Fruit fly (Drosophila melanogaster) whole organism, embryonic: Measurements from ENCODE around the gene Acp32CD.

Experiments
- CG11398 ChIP-seq: fragments of 200-800 bp; sonication (Bioruptor generic); optimal IDR thresholded peaks from 2 replicates; lab custom pipeline; 2016; ENCODE audit warnings: missing biosample characterization, missing genetic modification characterization
- CG12104 ChIP-seq: fragments of 200-800 bp; sonication (Bioruptor generic); optimal IDR thresholded peaks from 3 replicates; lab custom pipeline; 2016; ENCODE audit warnings: missing biosample characterization, missing genetic modification characterization
- CG12659 ChIP-seq: fragments of 200-800 bp; sonication (Bioruptor generic); optimal IDR thresholded peaks from 3 replicates; lab custom pipeline; 2017; ENCODE audit warnings: mild to moderate bottlenecking, missing biosample characterization, missing genetic modification reagents, missing genetic modification characterization
- CG12942 ChIP-seq: fragments of 200-800 bp; sonication (Bioruptor generic); optimal IDR thresholded peaks from 3 replicates; lab custom pipeline; 2016; ENCODE audit warnings: missing biosample characterization, missing genetic modification characterization
- CG13287 ChIP-seq: fragments of 200-800 bp; sonication (Bioruptor generic); IDR thresholded peaks from 2 replicates; pipeline ENCODE4 v1.3.6; 2022; ENCODE audit warnings: missing biosample characterization, missing genetic modification characterization; ENCODE audit not compliant: partially characterized antibody
- CG14441 ChIP-seq: fragments of 200-800 bp; sonication (Bioruptor generic); IDR thresholded peaks from 2 replicates; pipeline ENCODE4 v1.3.6; 2022; ENCODE audit warnings: missing biosample characterization, missing genetic modification characterization
- CG15514 ChIP-seq: fragments of 200-800 bp; sonication (Bioruptor generic); optimal IDR thresholded peaks from 3 replicates; lab custom pipeline; 2017; ENCODE audit warnings: missing biosample characterization, missing genetic modification characterization, mild to moderate bottlenecking, moderate library complexity, missing genetic modification reagents
- CG15601 ChIP-seq: fragments of 200-800 bp; sonication (Bioruptor generic); optimal IDR thresholded peaks from 3 replicates; lab custom pipeline; 2019; ENCODE audit warnings: missing biosample characterization, mild to moderate bottlenecking, missing genetic modification characterization, moderate library complexity
- CG16815 ChIP-seq: fragments of 200-800 bp; sonication (Bioruptor generic); optimal IDR thresholded peaks from 3 replicates; lab custom pipeline; 2017; ENCODE audit warnings: missing biosample characterization, mild to moderate bottlenecking, missing genetic modification characterization
- CG17802 ChIP-seq: fragments of 200-800 bp; sonication (Bioruptor generic); optimal IDR thresholded peaks from 2 replicates; lab custom pipeline; 2018; ENCODE audit warnings: missing biosample characterization, mild to moderate bottlenecking, missing genetic modification characterization, moderate library complexity
- CG1832 ChIP-seq: fragments of 200-800 bp; sonication (Bioruptor generic); optimal IDR thresholded peaks from 2 replicates; lab custom pipeline; 2017; ENCODE audit warnings: missing biosample characterization, mild to moderate bottlenecking, missing genetic modification characterization, inconsistent platforms
- CG2116 ChIP-seq: fragments of 200-800 bp; sonication (Bioruptor generic); optimal IDR thresholded peaks from 3 replicates; lab custom pipeline; 2018; ENCODE audit warnings: missing biosample characterization, mild to moderate bottlenecking, missing genetic modification characterization
- CG30020 ChIP-seq: fragments of 200-800 bp; optimal IDR thresholded peaks from 2 replicates; lab custom pipeline; 2019; ENCODE audit warnings: missing biosample characterization, mild to moderate bottlenecking, missing genetic modification characterization, moderate library complexity
- CG31224 ChIP-seq: fragments of 200-800 bp; sonication (Bioruptor generic); IDR thresholded peaks from 2 replicates; pipeline ENCODE4 v1.3.6; 2022; ENCODE audit warnings: missing biosample characterization, missing genetic modification characterization
- CG3163 ChIP-seq: fragments of 200-800 bp; sonication (Bioruptor generic); optimal IDR thresholded peaks from 3 replicates; lab custom pipeline; 2016; ENCODE audit warnings: missing biosample characterization, missing genetic modification characterization
- CG32767 ChIP-seq: fragments of 200-800 bp; sonication (Bioruptor generic); IDR thresholded peaks from 2 replicates; pipeline ENCODE4 v1.3.6; 2022; ENCODE audit warnings: missing biosample characterization, missing genetic modification characterization
- CG32772 ChIP-seq: fragments of 200-800 bp; sonication (Bioruptor generic); IDR thresholded peaks from 2 replicates; pipeline ENCODE4 v1.3.6; 2022; ENCODE audit warnings: missing biosample characterization, missing genetic modification characterization
- CG6254 ChIP-seq: fragments of 200-800 bp; sonication (Bioruptor generic); optimal IDR thresholded peaks from 3 replicates; lab custom pipeline; 2017; ENCODE audit warnings: mild to moderate bottlenecking, missing biosample characterization, missing genetic modification reagents, missing genetic modification characterization
- CG8388 ChIP-seq: fragments of 200-800 bp; sonication (Bioruptor generic); optimal IDR thresholded peaks from 2 replicates; lab custom pipeline; 2019; ENCODE audit warnings: missing biosample characterization, mild to moderate bottlenecking, missing genetic modification characterization, moderate library complexity
- CG8924 ChIP-seq: fragments of 200-800 bp; optimal IDR thresholded peaks from 3 replicates; lab custom pipeline; 2019; ENCODE audit warnings: missing biosample characterization, mild to moderate bottlenecking, missing genetic modification characterization, moderate library complexity
- CG9797 ChIP-seq: fragments of 200-800 bp; sonication (Bioruptor generic); optimal IDR thresholded peaks from 3 replicates; lab custom pipeline; 2018; ENCODE audit warnings: missing biosample characterization, mild to moderate bottlenecking, missing genetic modification characterization
- Camta ChIP-seq: fragments of 200-800 bp; sonication (Bioruptor generic); optimal IDR thresholded peaks from 2 replicates; lab custom pipeline; 2016; ENCODE audit warnings: missing biosample characterization, missing genetic modification characterization
- D19A ChIP-seq: fragments of 200-800 bp; optimal IDR thresholded peaks from 3 replicates; lab custom pipeline; 2019; ENCODE audit warnings: missing biosample characterization, mild to moderate bottlenecking, missing genetic modification characterization, moderate library complexity
- Doc2 ChIP-seq: fragments of 200-800 bp; sonication (Bioruptor generic); IDR thresholded peaks from 2 replicates; pipeline ENCODE4 v1.3.6; 2022; ENCODE audit warnings: missing biosample characterization, missing genetic modification characterization
- Dref ChIP-seq: fragments of 200-800 bp; sonication (Bioruptor generic); IDR thresholded peaks from 2 replicates; pipeline ENCODE4 v1.3.6; 2022; ENCODE audit warnings: missing biosample characterization, missing genetic modification characterization
- Fer2 ChIP-seq: fragments of 200-800 bp; sonication (Bioruptor generic); optimal IDR thresholded peaks from 2 replicates; lab custom pipeline; 2018; ENCODE audit warnings: missing biosample characterization, mild to moderate bottlenecking, missing genetic modification characterization, moderate library complexity
- Hr51 ChIP-seq, 2 experiments: fragments of 200-800 bp; sonication (Bioruptor generic); optimal IDR thresholded peaks; 2 replicates in 1 of 2; 3 replicates in 1 of 2; lab custom pipeline; 2016 to 2018; ENCODE audit warnings: missing biosample characterization in 2 of 2, missing genetic modification characterization in 2 of 2, mild to moderate bottlenecking in 1 of 2, moderate library complexity in 1 of 2
- Myb ChIP-seq: fragments of 200-800 bp; sonication (Bioruptor generic); optimal IDR thresholded peaks from 2 replicates; lab custom pipeline; 2016; ENCODE audit warnings: missing biosample characterization, missing genetic modification characterization
- Pdp1 ChIP-seq, 2 experiments: fragments of 200-800 bp; sonication (Bioruptor generic); optimal IDR thresholded peaks; 3 replicates each; lab custom pipeline; 2016; ENCODE audit warnings: missing biosample characterization in 2 of 2, missing genetic modification characterization in 2 of 2, mild to moderate bottlenecking in 1 of 2, moderate library complexity in 1 of 2
- Ptx1 ChIP-seq: fragments of 200-800 bp; sonication (Bioruptor generic); IDR thresholded peaks from 2 replicates; pipeline ENCODE4 v1.3.6; 2022; ENCODE audit warnings: missing biosample characterization, missing genetic modification characterization
- TFAM ChIP-seq: fragments of 200-800 bp; sonication (Bioruptor generic); optimal IDR thresholded peaks from 2 replicates; lab custom pipeline; 2017; ENCODE audit warnings: missing biosample characterization, missing genetic modification characterization, inconsistent platforms
- Xbp1 ChIP-seq: fragments of 200-800 bp; sonication (Bioruptor generic); optimal IDR thresholded peaks from 3 replicates; lab custom pipeline; 2016; ENCODE audit warnings: missing biosample characterization, mild to moderate bottlenecking, missing genetic modification characterization
- ap ChIP-seq: fragments of 200-800 bp; sonication (Bioruptor generic); IDR thresholded peaks from 2 replicates; pipeline ENCODE4 v1.3.6; 2022; ENCODE audit warnings: missing biosample characterization, missing genetic modification characterization
- bsh ChIP-seq, 2 experiments: fragments of 200-800 bp; sonication (Bioruptor generic); optimal IDR thresholded peaks; 2 replicates each; lab custom pipeline; 2017 to 2018; ENCODE audit warnings: mild to moderate bottlenecking in 2 of 2, missing biosample characterization in 2 of 2, missing genetic modification characterization in 2 of 2, moderate library complexity in 1 of 2
- cg ChIP-seq: fragments of 200-800 bp; sonication (Bioruptor generic); optimal IDR thresholded peaks from 3 replicates; lab custom pipeline; 2019; ENCODE audit warnings: missing biosample characterization, mild to moderate bottlenecking, missing genetic modification characterization, moderate library complexity
- ci ChIP-seq: fragments of 200-800 bp; sonication (Bioruptor generic); IDR thresholded peaks from 3 replicates; pipeline ENCODE4 v1.3.6; 2022; ENCODE audit warnings: missing biosample characterization, missing genetic modification characterization
- dimm ChIP-seq: fragments of 200-800 bp; sonication (Bioruptor generic); IDR thresholded peaks from 2 replicates; pipeline ENCODE4 v1.3.6; 2022; ENCODE audit warnings: missing biosample characterization, missing genetic modification characterization
- emc ChIP-seq: fragments of 200-800 bp; sonication (Bioruptor generic); optimal IDR thresholded peaks from 2 replicates; lab custom pipeline; 2016; ENCODE audit warnings: missing biosample characterization, missing genetic modification characterization
- ftz-f1 ChIP-seq: fragments of 200-800 bp; sonication (Bioruptor generic); optimal IDR thresholded peaks from 2 replicates; lab custom pipeline; 2016; ENCODE audit warnings: missing biosample characterization, missing genetic modification characterization
- gem ChIP-seq: fragments of 200-800 bp; sonication (Bioruptor generic); optimal IDR thresholded peaks from 2 replicates; lab custom pipeline; 2019; ENCODE audit warnings: missing biosample characterization, mild to moderate bottlenecking, missing genetic modification characterization, moderate library complexity
- gro ChIP-seq: fragments of 200-800 bp; sonication (Bioruptor generic); optimal IDR thresholded peaks from 2 replicates; lab custom pipeline; 2016; ENCODE audit warnings: missing biosample characterization, missing genetic modification characterization
- ken ChIP-seq: fragments of 200-800 bp; sonication (Bioruptor generic); IDR thresholded peaks from 3 replicates; pipeline ENCODE4 v1.3.6; 2022; ENCODE audit warnings: missing biosample characterization, missing genetic modification characterization
- nerfin-2 ChIP-seq: fragments of 200-800 bp; sonication (Bioruptor generic); IDR thresholded peaks from 2 replicates; pipeline ENCODE4 v1.3.6; 2022; ENCODE audit warnings: missing biosample characterization, missing genetic modification characterization; ENCODE audit not compliant: partially characterized antibody
- oc ChIP-seq: fragments of 200-800 bp; sonication (Bioruptor generic); optimal IDR thresholded peaks from 2 replicates; lab custom pipeline; 2018; ENCODE audit warnings: missing biosample characterization, mild to moderate bottlenecking, missing genetic modification characterization, moderate library complexity
- onecut ChIP-seq: fragments of 200-800 bp; sonication (Bioruptor generic); IDR thresholded peaks from 2 replicates; pipeline ENCODE4 v1.3.6; 2022; ENCODE audit warnings: missing biosample characterization, missing genetic modification characterization
- pb ChIP-seq: fragments of 200-800 bp; sonication (Bioruptor generic); optimal IDR thresholded peaks from 3 replicates; lab custom pipeline; 2016; ENCODE audit warnings: missing biosample characterization, missing genetic modification characterization
- ranshi ChIP-seq: fragments of 200-800 bp; sonication (Bioruptor generic); IDR thresholded peaks from 2 replicates; pipeline ENCODE4 v1.3.6; 2022; ENCODE audit warnings: missing biosample characterization, missing genetic modification characterization
- slp2 ChIP-seq: fragments of 200-800 bp; sonication (Bioruptor generic); optimal IDR thresholded peaks from 2 replicates; lab custom pipeline; 2016; ENCODE audit warnings: missing biosample characterization, missing genetic modification characterization
- ttk ChIP-seq: fragments of 200-800 bp; sonication (Bioruptor generic); IDR thresholded peaks from 2 replicates; pipeline ENCODE4 v2.1.2; 2022; ENCODE audit warnings: missing biosample characterization, missing genetic modification characterization
- z ChIP-seq: fragments of 200-800 bp; sonication (Bioruptor generic); IDR thresholded peaks from 3 replicates; pipeline ENCODE4 v1.3.6; 2022; ENCODE audit warnings: missing biosample characterization, missing genetic modification characterization

Acp32CD gene

DNA sequence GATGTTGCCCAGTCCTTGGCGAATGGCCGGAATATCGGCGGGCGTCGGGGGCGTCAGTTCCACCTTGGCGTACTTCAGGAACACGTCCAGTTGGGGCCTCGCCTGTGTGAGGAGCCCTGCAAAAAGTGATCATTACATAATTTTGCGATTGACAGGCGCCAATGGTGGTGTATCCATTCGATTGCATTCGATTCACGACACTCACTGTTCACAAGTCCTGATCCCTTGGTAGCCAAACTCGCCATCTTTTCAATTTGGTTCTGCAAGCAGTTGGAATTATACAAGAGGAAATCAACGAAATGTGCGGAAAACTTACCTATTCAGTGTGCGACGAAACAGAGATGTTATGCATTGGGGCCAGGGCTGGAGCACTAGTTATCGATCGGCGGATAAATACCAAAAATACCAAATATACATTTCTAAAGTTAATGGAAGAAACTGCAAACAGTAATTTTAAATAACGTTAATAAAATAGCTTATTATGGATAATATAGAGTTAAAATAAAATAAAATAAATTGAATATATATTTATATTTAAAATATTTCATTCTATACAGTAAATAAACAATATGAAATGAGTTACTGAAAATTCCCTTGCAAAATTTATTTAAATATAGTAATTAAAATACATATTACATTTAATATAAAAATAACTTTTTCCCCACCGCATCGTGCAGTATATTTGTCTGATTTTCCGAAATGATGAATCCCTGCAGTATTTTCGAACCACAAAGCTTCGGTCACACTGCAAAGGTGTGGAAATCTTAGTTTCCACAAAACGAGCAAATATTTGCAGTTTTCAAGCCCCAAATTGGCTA lies 39.2 kb upstream of the Acp32CD start, which contains the start of the genes ATPsynG and SCAR (continued):
- no peak for TF ChIP-seq ttk (GFP tag; lab: Robert Waterston, UW)
- peak; percentile 11 for TF ChIP-seq Myb (GFP tag; lab: Kevin White, UChicago)
- TF ChIP-seq z (GFP tag; lab: Robert Waterston, UW) = no peak
- no peak for TF ChIP-seq Ptx1
- no peak for TF ChIP-seq Doc2 (GFP tag; lab: Robert Waterston, UW)
- peak; percentile 5 for TF ChIP-seq CG15601 (tag; lab: Kevin White, UChicago)
- TF ChIP-seq CG12659 (GFP tag; lab: Kevin White, UChicago) = no peak
- no peak for TF ChIP-seq CG31224 (GFP tag; lab: Robert Waterston, UW)
- no peak for TF ChIP-seq CG13287 (GFP tag; lab: Robert Waterston, UW)
- no peak for TF ChIP-seq D19A (tag; lab: Kevin White, UChicago)
- TF ChIP-seq onecut = peak; percentile 95
- TF ChIP-seq Pdp1 (GFP tag; optimal IDR thresholded peaks at IDR 0.05; lab: Kevin White, UChicago) = peak in 1 of 2 experiments; percentile 98
- TF ChIP-seq CG17802 (tag; lab: Kevin White, UChicago) = no peak
- TF ChIP-seq Xbp1 (GFP tag; lab: Kevin White, UChicago) = no peak
- TF ChIP-seq CG3163 (GFP tag; lab: Kevin White, UChicago) = no peak
- no peak for TF ChIP-seq Hr51 (GFP tag; optimal IDR thresholded peaks at IDR 0.05; lab: Kevin White, UChicago)
- no peak for TF ChIP-seq ci (GFP tag; lab: Robert Waterston, UW)
- no peak for TF ChIP-seq Fer2 (tag; lab: Kevin White, UChicago)
- no peak for TF ChIP-seq CG1832
- no peak for TF ChIP-seq gem
- peak; percentile 58 for TF ChIP-seq CG30020 (tag; lab: Kevin White, UChicago)
- TF ChIP-seq gro = no peak
- no peak for TF ChIP-seq CG12942 (GFP tag; lab: Kevin White, UChicago)
- no peak for TF ChIP-seq TFAM
- no peak for TF ChIP-seq CG14441 (GFP tag; lab: Robert Waterston, UW)
- TF ChIP-seq CG32772 = no peak
- peak; percentile 31 for TF ChIP-seq ftz-f1 (GFP tag; lab: Kevin White, UChicago)
- peak; percentile 29 for TF ChIP-seq CG8924 (tag; lab: Kevin White, UChicago)
- no peak for TF ChIP-seq ken (GFP tag; lab: Robert Waterston, UW)
- TF ChIP-seq ap = no peak
- no peak for TF ChIP-seq Camta (GFP tag; lab: Kevin White, UChicago)
- TF ChIP-seq pb (GFP tag; lab: Kevin White, UChicago) = no peak
- TF ChIP-seq Dref = peak; percentile 56
- TF ChIP-seq nerfin-2 (GFP tag; lab: Robert Waterston, UW) = no peak
- TF ChIP-seq CG32767 (GFP tag; lab: Robert Waterston, UW) = no peak
- TF ChIP-seq slp2 = no peak
- peak; percentile 1 for TF ChIP-seq CG15514 (GFP tag; lab: Kevin White, UChicago)
- TF ChIP-seq CG2116 (GFP tag; lab: Kevin White, UChicago) = peak; percentile 48
- no peak for TF ChIP-seq oc
- TF ChIP-seq bsh (GFP tag; optimal IDR thresholded peaks at IDR 0.05; lab: Kevin White, UChicago) = no peak
- TF ChIP-seq CG8388 = peak; percentile 16
- TF ChIP-seq dimm = no peak
- TF ChIP-seq CG12104 (GFP tag; lab: Kevin White, UChicago) = no peak
- TF ChIP-seq CG9797 (GFP tag; lab: Kevin White, UChicago) = peak; percentile 52
- no peak for TF ChIP-seq CG11398 (GFP tag; lab: Kevin White, UChicago)
- no peak for TF ChIP-seq emc (GFP tag; lab: Kevin White, UChicago)
- TF ChIP-seq cg = no peak
- no peak for TF ChIP-seq CG16815 (GFP tag; lab: Kevin White, UChicago)
- TF ChIP-seq ranshi (GFP tag; lab: Robert Waterston, UW) = no peak
- TF ChIP-seq CG6254 = no peak
